Worm (Caenorhabditis elegans): ENCODE results near the gene cmd-1.

cmd-1 gene

DNA sequence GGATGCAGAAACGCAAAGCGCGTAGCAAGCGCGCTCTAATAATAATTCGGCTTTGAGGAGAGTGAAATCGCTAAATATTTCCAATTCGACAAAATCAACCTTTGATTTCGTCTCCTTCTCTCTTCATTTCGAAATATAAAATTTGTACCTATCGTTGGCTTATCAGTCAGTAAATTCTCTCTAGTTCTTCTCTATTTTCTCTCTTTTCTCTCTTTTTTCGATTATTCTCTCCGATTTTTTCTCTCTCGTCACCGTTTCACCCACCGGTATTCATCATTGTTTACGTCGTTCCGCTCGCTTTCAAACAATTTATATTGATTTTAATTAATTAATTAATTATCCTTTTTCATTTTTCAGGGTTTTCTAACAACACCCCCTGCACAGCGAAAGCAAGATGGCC lies at the start of gene cmd-1:
cmd-1 (plus strand) TSS at position 358 of the 400 bp plus-strand sequence.
- no peak for TF ChIP-seq ZK185.1 (tag; optimal IDR thresholded peaks at IDR 0.05; ENCODE audit: poor library complexity, severe bottlenecking)
- no peak for TF ChIP-seq nhr-179 (tag; optimal IDR thresholded peaks at IDR 0.05)
- TF ChIP-seq cebp-1 (GFP tag; IDR thresholded peaks at IDR 0.05): peak; percentile 36; the same call in 1 of the 2 replicates
- TF ChIP-seq cebp-1 (tag; optimal IDR thresholded peaks at IDR 0.05): peak; percentile 72
- peak; percentile 54 for TF ChIP-seq nhr-80 (tag; optimal IDR thresholded peaks at IDR 0.05)
- TF ChIP-seq attf-5 (GFP tag; optimal IDR thresholded peaks at IDR 0.05): peak; percentile 48
- 0 out of 2 replicates have a peak, but pooled peaks have one; percentile 35 for TF ChIP-seq Y95B8A.8 (GFP tag; IDR thresholded peaks at IDR 0.05)
- no peak for TF ChIP-seq tlf-1 (GFP tag; optimal IDR thresholded peaks at IDR 0.05)
- peak; percentile 9 for TF ChIP-seq lin-40 (tag; optimal IDR thresholded peaks at IDR 0.05)

DNA sequence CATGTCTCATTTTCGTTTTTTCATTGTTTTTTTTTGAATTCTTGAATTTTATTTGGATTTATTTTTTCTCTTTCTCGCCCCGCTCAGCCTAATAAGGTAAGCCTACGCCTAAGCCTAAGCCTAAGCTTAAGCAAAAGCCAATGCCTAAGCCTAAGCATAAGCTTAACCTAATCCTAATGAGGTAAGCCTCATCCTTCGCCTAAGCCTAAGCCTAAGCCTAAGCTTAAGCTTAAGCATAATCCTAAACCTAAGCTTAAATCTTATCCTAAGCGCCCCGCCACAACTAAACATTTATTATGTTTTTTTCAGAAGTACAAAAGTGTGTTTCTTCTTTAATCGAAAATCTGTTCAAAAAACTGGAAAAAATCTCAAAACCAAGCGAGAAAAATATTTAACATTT lies 43.9 kb upstream of the cmd-1 start:
- no peak for TF ChIP-seq rcor-1 (GFP tag; IDR thresholded peaks at IDR 0.05)
- no peak for TF ChIP-seq lin-54 (GFP tag; optimal IDR thresholded peaks at IDR 0.05)
- no peak for TF ChIP-seq sea-2 (GFP tag; IDR thresholded peaks at IDR 0.05)
- no peak for TF ChIP-seq pbrm-1 (GFP tag; IDR thresholded peaks at IDR 0.05)
- TF ChIP-seq K12H6.12 (tag; optimal IDR thresholded peaks at IDR 0.05): no peak
- no peak for TF ChIP-seq ccch-3 (GFP tag; optimal IDR thresholded peaks at IDR 0.05)
- TF ChIP-seq lag-1 (GFP tag; IDR thresholded peaks at IDR 0.05): no peak
- TF ChIP-seq hmg-20 (GFP tag; IDR thresholded peaks at IDR 0.05): no peak
- TF ChIP-seq hrde-1 (tag; optimal IDR thresholded peaks at IDR 0.05; ENCODE audit: borderline replicate concordance): no peak
- TF ChIP-seq B0019.2 (GFP tag; conservative IDR thresholded peaks at IDR 0.05): no peak
- TF ChIP-seq die-1 (tag; optimal IDR thresholded peaks at IDR 0.05): no peak
- no peak for TF ChIP-seq ama-1 (optimal IDR thresholded peaks at IDR 0.05)
- no peak for TF ChIP-seq ama-1 (GFP tag; optimal IDR thresholded peaks at IDR 0.05)
- TF ChIP-seq attf-3 (GFP tag; conservative IDR thresholded peaks at IDR 0.05): no peak
- no peak for TF ChIP-seq madf-8 (GFP tag; conservative IDR thresholded peaks at IDR 0.05)
- TF ChIP-seq let-607 (tag; optimal IDR thresholded peaks at IDR 0.05): no peak

DNA sequence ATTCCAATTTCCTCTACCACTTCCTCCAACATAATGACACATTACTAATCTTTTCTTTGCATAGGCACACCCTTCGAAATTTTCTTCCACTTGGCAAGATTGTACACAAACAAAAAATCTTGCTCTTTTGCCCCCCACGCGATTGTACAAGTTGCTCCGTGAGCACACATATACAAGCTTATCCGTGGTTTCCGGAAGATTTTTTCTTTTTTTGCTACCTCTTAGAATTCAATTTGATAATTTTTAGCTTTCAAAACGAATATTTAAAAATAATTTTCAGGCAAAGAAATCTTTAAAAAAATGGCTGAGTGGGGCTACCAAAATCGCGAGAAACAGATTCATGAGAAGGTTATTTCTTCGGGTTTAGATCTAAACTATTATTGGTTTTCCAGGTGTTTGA lies 43.4 kb upstream of the cmd-1 start, which contains the start of gene Y50D4B.1:
Y50D4B.1 (plus strand) TSS at position 301 of the 400 bp plus-strand sequence.
- TF ChIP-seq chd-7 (tag; optimal IDR thresholded peaks at IDR 0.05) (no peak), nfya-2 (GFP tag; IDR thresholded peaks at IDR 0.05) (no peak), egl-18 (GFP tag; IDR thresholded peaks at IDR 0.05) (no peak), nhr-27 (tag; optimal IDR thresholded peaks at IDR 0.05) (no peak), nhr-179 (tag; optimal IDR thresholded peaks at IDR 0.05) (no peak), Y95B8A.8 (GFP tag; IDR thresholded peaks at IDR 0.05) (no peak)

DNA sequence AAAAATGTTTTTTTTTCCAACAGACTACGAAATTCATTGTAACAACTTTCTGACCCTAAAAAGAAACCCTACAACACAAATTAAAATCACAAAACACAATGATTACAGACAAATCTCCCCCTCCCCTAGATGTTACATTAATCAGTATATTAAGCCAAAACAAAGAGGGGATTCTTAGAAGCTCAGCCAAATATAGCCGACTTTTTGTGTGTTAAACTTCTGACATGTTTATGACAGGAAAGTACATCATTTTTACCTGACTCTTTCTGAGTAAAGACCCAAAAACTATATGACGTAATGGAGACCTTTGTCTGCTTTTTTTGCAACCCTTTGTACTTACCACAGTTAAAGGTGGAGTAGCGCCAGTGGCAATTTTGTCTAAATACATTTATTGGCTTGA lies 36.0 kb upstream of the cmd-1 start:
- no peak for TF ChIP-seq Y67H2A.10 (GFP tag; conservative IDR thresholded peaks at IDR 0.05)
- TF ChIP-seq Y53F4B.3 (GFP tag; IDR thresholded peaks at IDR 0.05): no peak
- TF ChIP-seq rcor-1 (GFP tag; IDR thresholded peaks at IDR 0.05): no peak
- no peak for TF ChIP-seq K11D2.4 (GFP tag; IDR thresholded peaks at IDR 0.05)

DNA sequence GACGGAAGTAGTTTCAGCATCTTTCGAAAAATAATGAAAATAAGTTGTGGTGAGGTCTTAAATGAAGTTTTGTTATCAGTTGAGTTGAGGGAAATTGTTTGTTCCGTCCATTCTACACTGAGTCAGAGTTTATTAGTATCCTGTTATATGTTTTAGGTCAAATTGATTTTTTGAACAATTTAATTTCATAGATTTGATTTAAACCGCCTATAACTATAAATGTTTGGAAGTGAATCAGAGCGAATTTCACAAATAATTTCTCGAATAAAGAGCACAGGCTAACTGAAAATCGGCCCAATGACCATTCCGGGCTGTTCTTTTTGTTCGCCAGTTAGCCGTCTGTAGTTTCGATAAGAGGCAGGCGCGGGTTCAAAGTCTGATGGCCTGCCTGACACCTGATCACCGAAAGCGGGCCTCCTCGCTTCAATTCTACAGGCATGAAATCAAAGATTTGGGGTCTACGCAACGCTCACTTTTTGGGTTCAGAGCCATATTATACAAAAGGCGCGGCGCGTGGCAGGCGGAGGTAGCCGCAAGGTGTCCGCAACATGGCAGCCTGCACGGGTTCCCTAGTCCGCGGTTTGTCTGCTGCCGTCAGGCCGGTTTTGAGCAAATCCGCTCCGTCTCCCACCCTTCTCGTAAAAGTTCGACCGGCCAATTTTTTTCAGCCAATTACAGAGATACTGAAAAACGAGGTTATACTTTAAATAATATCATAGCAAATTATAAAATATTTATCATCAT lies 24.0 kb upstream of the cmd-1 start, which contains the start of gene W07B8.4:
W07B8.4 (minus strand) TSS at position 51 of the 744 bp plus-strand sequence.
- TF ChIP-seq hmg-20 (GFP tag; IDR thresholded peaks at IDR 0.05) (no peak), ccch-3 (GFP tag; optimal IDR thresholded peaks at IDR 0.05) (no peak), bed-2 (GFP tag; IDR thresholded peaks at IDR 0.05) (no peak), cebp-1 (GFP tag; IDR thresholded peaks at IDR 0.05) (no peak), cebp-1 (tag; optimal IDR thresholded peaks at IDR 0.05) (peak; percentile 2), nfyb-1 (GFP tag; IDR thresholded peaks at IDR 0.05) (no peak), Y53G8AR.9 (GFP tag; conservative IDR thresholded peaks at IDR 0.05) (peak; percentile 51; the same call in 1 of the 2 replicates), mxl-1 (tag; optimal IDR thresholded peaks at IDR 0.05) (no peak), tbp1 (GFP tag; optimal IDR thresholded peaks at IDR 0.05) (no peak), C17E4.6 (GFP tag; IDR thresholded peaks at IDR 0.05) (no peak), lin-26 (GFP tag; IDR thresholded peaks at IDR 0.05) (0 out of 2 replicates have a peak, but pooled peaks have one; percentile 27), F37B4.10 (GFP tag; IDR thresholded peaks at IDR 0.05) (no peak), nhr-120 (GFP tag; IDR thresholded peaks at IDR 0.05) (0 out of 2 replicates have a peak, but pooled peaks have one; percentile 47), Y56A3A.18 (GFP tag; IDR thresholded peaks at IDR 0.05) (no peak)

Measured in whole organism, young adult.